Fruit fly (Drosophila melanogaster): ENCODE data around the gene Gale.

Gene Gale

dm6 chr3L:684749-685440 is 36.5 kb downstream of the Gale start (continued):
- TF ChIP-seq CG10669 (GFP tag; optimal IDR thresholded peaks at IDR 0.05) (no peak), Ets96B (tag; optimal IDR thresholded peaks at IDR 0.05) (peak; percentile 19)

dm6 chr3L:685441-685804 is 37.1 kb downstream of the Gale start, which contains the start of gene ebd1:
ebd1 (minus strand) TSS chr3L:685549.
- peak; percentile 36 for TF ChIP-seq Eip78C (GFP tag)
- peak; percentile 16 for TF ChIP-seq CG1621 (tag; optimal IDR thresholded peaks at IDR 0.05)
- TF ChIP-seq eg (GFP tag; IDR thresholded peaks at IDR 0.05) = no peak
- TF ChIP-seq CG16779 (tag; optimal IDR thresholded peaks at IDR 0.05) = peak; percentile 3
- peak; percentile 84 for TF ChIP-seq svp (GFP tag)
- TF ChIP-seq CG31627 (GFP tag; optimal IDR thresholded peaks at IDR 0.05) = no peak
- TF ChIP-seq CG3919 (GFP tag; optimal IDR thresholded peaks at IDR 0.05) = peak; percentile 16

dm6 chr3L:687858-688257 is 39.5 kb downstream of the Gale start, which contains the start of gene hiro:
hiro (minus strand) TSS chr3L:687958.
- TF ChIP-seq dac (GFP tag; optimal IDR thresholded peaks at IDR 0.05) = no peak
- TF ChIP-seq CG6808 (GFP tag; optimal IDR thresholded peaks at IDR 0.05) = no peak
- no peak for TF ChIP-seq fkh (GFP tag; optimal IDR thresholded peaks at IDR 0.05)
- TF ChIP-seq topi (GFP tag; optimal IDR thresholded peaks at IDR 0.05) = no peak
- TF ChIP-seq vri (GFP tag; optimal IDR thresholded peaks at IDR 0.05) = no peak
- no peak for TF ChIP-seq eg (GFP tag; IDR thresholded peaks at IDR 0.05)
- TF ChIP-seq CG3919 (GFP tag; optimal IDR thresholded peaks at IDR 0.05) = no peak

dm6 chr3L:690031-690686 is 41.8 kb downstream of the Gale start, which contains the start of the genes CG32483 and RabX6:
CG32483 (minus strand) TSS chr3L:690081.
RabX6 (plus strand) TSS chr3L:690517.
- TF ChIP-seq achi (GFP tag; optimal IDR thresholded peaks at IDR 0.05) (no peak), Sox14 (GFP tag; optimal IDR thresholded peaks at IDR 0.05) (peak; percentile 45), svp (GFP tag) (peak; percentile 24), CG32006 (GFP tag; optimal IDR thresholded peaks at IDR 0.05) (no peak), CG6854 (GFP tag; optimal IDR thresholded peaks at IDR 0.05) (no peak), Blimp-1 (GFP tag; optimal IDR thresholded peaks at IDR 0.05) (no peak), Gug (GFP tag; IDR thresholded peaks at IDR 0.05) (no peak), acj6 (GFP tag; optimal IDR thresholded peaks at IDR 0.05) (no peak)

- TF ChIP-seq CG34406 (GFP tag; optimal IDR thresholded peaks at IDR 0.05) = no peak
- TF ChIP-seq fkh (GFP tag; optimal IDR thresholded peaks at IDR 0.05) = peak; percentile 74
- TF ChIP-seq CG4318 (GFP tag; optimal IDR thresholded peaks at IDR 0.05) = no peak
- TF ChIP-seq ss (GFP tag; optimal IDR thresholded peaks at IDR 0.05) = no peak
- TF ChIP-seq Sox14 (GFP tag; optimal IDR thresholded peaks at IDR 0.05) = peak; percentile 45
- no peak for TF ChIP-seq CG3919 (GFP tag; optimal IDR thresholded peaks at IDR 0.05)
- no peak for TF ChIP-seq salr (GFP tag; optimal IDR thresholded peaks at IDR 0.05)
Measured at dm6 chr3L:692699-693098, 44.3 kb downstream of the Gale start, which contains the start of gene Vti1a. Vti1a (minus strand) TSS chr3L:692919.

- no peak for TF ChIP-seq Hr38 (GFP tag; optimal IDR thresholded peaks at IDR 0.05)
- no peak for TF ChIP-seq spab (GFP tag; optimal IDR thresholded peaks at IDR 0.05)
- no peak for TF ChIP-seq CG6854 (GFP tag; optimal IDR thresholded peaks at IDR 0.05)
- no peak for TF ChIP-seq net (GFP tag; optimal IDR thresholded peaks at IDR 0.05)
- no peak for TF ChIP-seq CG8319 (GFP tag; optimal IDR thresholded peaks at IDR 0.05)
- TF ChIP-seq CG6163 (GFP tag; IDR thresholded peaks at IDR 0.05) = no peak
- TF ChIP-seq Sox15 (GFP tag; optimal IDR thresholded peaks at IDR 0.05) = no peak
- TF ChIP-seq CG9139 (GFP tag; optimal IDR thresholded peaks at IDR 0.05) = no peak
- TF ChIP-seq cyc (GFP tag; optimal IDR thresholded peaks at IDR 0.05) = no peak
- TF ChIP-seq Sox102F (GFP tag; optimal IDR thresholded peaks at IDR 0.05) = no peak
- no peak for TF ChIP-seq CG8632 (GFP tag; optimal IDR thresholded peaks at IDR 0.05)
- no peak for TF ChIP-seq CG1621 (tag; optimal IDR thresholded peaks at IDR 0.05)
- no peak for TF ChIP-seq vri (GFP tag; optimal IDR thresholded peaks at IDR 0.05)
- TF ChIP-seq Eip75B (GFP tag; optimal IDR thresholded peaks at IDR 0.05) = no peak
- no peak for TF ChIP-seq Hr4 (GFP tag; optimal IDR thresholded peaks at IDR 0.05)
- no peak for TF ChIP-seq fd85E (GFP tag; optimal IDR thresholded peaks at IDR 0.05)
- TF ChIP-seq acj6 (GFP tag; optimal IDR thresholded peaks at IDR 0.05) = no peak
- no peak for TF ChIP-seq dsx (GFP tag; optimal IDR thresholded peaks at IDR 0.05; ENCODE audit: poor library complexity, severe bottlenecking)
- no peak for TF ChIP-seq dac (GFP tag; optimal IDR thresholded peaks at IDR 0.05)
- no peak for TF ChIP-seq achi (GFP tag; optimal IDR thresholded peaks at IDR 0.05)
Measured at dm6 chr3L:695510-695909, 47.2 kb downstream of the Gale start.

Data from whole organism, prepupa.